Worm (Caenorhabditis elegans) whole organism, young adult: ENCODE data around the gene fipr-21.

ENCODE experiments used
- Y53F4B.3 ChIP-seq: fragments of 200-800 bp; sonication (Bioruptor generic); IDR thresholded peaks from 2 replicates; pipeline ENCODE4 v1.3.6; 2022; ENCODE audit warnings: missing genetic modification reagents, missing genetic modification characterization, missing compliant biosample characterization
- ZK185.1 ChIP-seq: sonication (generic microtip); optimal IDR thresholded peaks from 2 replicates; lab custom pipeline; 2016; ENCODE audit warnings: mild to moderate bottlenecking, missing genetic modification characterization, missing compliant biosample characterization; ENCODE audit not compliant: poor library complexity, severe bottlenecking
- ama-1 ChIP-seq, 3 experiments: fragments of 150-350 bp in 1 of 3; sonication (generic microtip) in 2 of 3; optimal IDR thresholded peaks; 2 replicates each; lab custom pipeline; 2014 to 2018; ENCODE audit warnings: missing biosample characterization in 2 of 3, missing genetic modification characterization in 2 of 3, missing genetic modification reagents in 2 of 3
- bed-1 ChIP-seq: fragments of 200-800 bp; sonication (Bioruptor generic); IDR thresholded peaks from 2 replicates; pipeline ENCODE4 v1.3.6; 2022; ENCODE audit warnings: missing genetic modification reagents, missing genetic modification characterization, missing compliant biosample characterization
- hlh-26 ChIP-seq: fragments of 200-800 bp; sonication (Bioruptor generic); conservative IDR thresholded peaks from 2 replicates; pipeline ENCODE4 v1.3.6; 2022; ENCODE audit warnings: missing genetic modification reagents, missing genetic modification characterization, missing compliant biosample characterization
- hrde-1 ChIP-seq: sonication (generic microtip); optimal IDR thresholded peaks from 2 replicates; lab custom pipeline; 2016; ENCODE audit warnings: missing genetic modification characterization, mild to moderate bottlenecking, missing compliant biosample characterization, moderate library complexity, missing genotype, missing genetic modification reagents, borderline replicate concordance
- lsy-27 ChIP-seq: sonication (generic microtip); optimal IDR thresholded peaks from 2 replicates; lab custom pipeline; 2017; ENCODE audit warnings: missing genetic modification characterization, mild to moderate bottlenecking, missing compliant biosample characterization, antibody characterized with exemption, missing genotype, borderline replicate concordance; ENCODE audit not compliant: insufficient read depth
- mes-4 ChIP-seq: sonication (generic microtip); optimal IDR thresholded peaks from 2 replicates; lab custom pipeline; 2016; ENCODE audit warnings: missing genotype, missing genetic modification characterization, missing compliant biosample characterization
- nfyb-1 ChIP-seq: fragments of 200-800 bp; sonication (Bioruptor generic); IDR thresholded peaks from 2 replicates; pipeline ENCODE4 v1.3.6; 2022; ENCODE audit warnings: missing genetic modification reagents, missing genetic modification characterization, missing compliant biosample characterization
- pbrm-1 ChIP-seq: fragments of 200-800 bp; sonication (Bioruptor generic); IDR thresholded peaks from 2 replicates; pipeline ENCODE4 v1.3.6; 2022; ENCODE audit warnings: missing genetic modification reagents, missing genetic modification characterization, missing compliant biosample characterization
- rec-8 ChIP-seq, 2 experiments: sonication (generic microtip); optimal IDR thresholded peaks; 2 replicates each; lab custom pipeline; 2016; ENCODE audit warnings: mild to moderate bottlenecking in 2 of 2, missing genetic modification characterization in 2 of 2, missing genetic modification reagents in 2 of 2, missing genotype in 2 of 2, missing biosample characterization in 1 of 2, missing compliant biosample characterization in 1 of 2, moderate library complexity in 1 of 2
- snpc-1.3 ChIP-seq: sonication (generic microtip); optimal IDR thresholded peaks from 2 replicates; lab custom pipeline; 2017; ENCODE audit warnings: missing genetic modification characterization, mild to moderate bottlenecking, missing compliant biosample characterization, antibody characterized with exemption, moderate library complexity, missing genotype, missing genetic modification reagents; ENCODE audit not compliant: insufficient read depth
- sptf-2 ChIP-seq: fragments of 200-800 bp; sonication (Bioruptor generic); optimal IDR thresholded peaks from 2 replicates; lab custom pipeline; 2018; ENCODE audit warnings: mild to moderate bottlenecking, missing genetic modification characterization, missing compliant biosample characterization
- unc-62 ChIP-seq: fragments of 150-350 bp; optimal IDR thresholded peaks from 2 replicates; lab custom pipeline; 2014; ENCODE audit warnings: missing biosample characterization, missing genetic modification reagents, missing genetic modification characterization

- TF ChIP-seq rec-8 (tag; optimal IDR thresholded peaks at IDR 0.05; lab: Kevin White, UChicago) (no peak), hlh-26 (no peak), ZK185.1 (tag; lab: Kevin White, UChicago) (no peak), bed-1 (GFP tag; lab: Robert Waterston, UW) (no peak), Y53F4B.3 (GFP tag; lab: Robert Waterston, UW) (no peak), snpc-1.3 (tag; lab: Kevin White, UChicago) (no peak), ama-1 (optimal IDR thresholded peaks at IDR 0.05; lab: Kevin White, UChicago) (no peak), ama-1 (GFP tag; optimal IDR thresholded peaks at IDR 0.05; lab: Kevin White, UChicago) (no peak), hrde-1 (tag; lab: Kevin White, UChicago) (no peak), nfyb-1 (no peak), pbrm-1 (no peak), sptf-2 (GFP tag; lab: Kevin White, UChicago) (no peak), unc-62 (no peak), mes-4 (tag; lab: Kevin White, UChicago) (no peak), lsy-27 (tag; lab: Kevin White, UChicago) (no peak)
Measured at ce11 chrX:10319653-10320052, 15.3 kb downstream of the fipr-21 start.
